Fruit fly (Drosophila melanogaster) Kc167 (cell line): ENCODE measurements around the gene Dhpr.

ENCODE experiments used
- Myc ChIP-seq: fragments of >200 bp; optimal IDR thresholded peaks from 2 replicates; lab custom pipeline; 2017; ENCODE audit warnings: missing external identifiers
- Sin3A ChIP-seq: fragments of >200 bp; optimal IDR thresholded peaks from 2 replicates; lab custom pipeline; 2018; ENCODE audit warnings: missing external identifiers
- h ChIP-seq: fragments of >200 bp; optimal IDR thresholded peaks from 3 replicates; lab custom pipeline; 2018; ENCODE audit warnings: missing external identifiers
- insv ChIP-seq: fragments of >200 bp; optimal IDR thresholded peaks from 3 replicates; lab custom pipeline; 2018; ENCODE audit warnings: missing external identifiers
- psq ChIP-seq: fragments of >200 bp; optimal IDR thresholded peaks from 2 replicates; lab custom pipeline; 2017; ENCODE audit warnings: missing external identifiers
- ttk ChIP-seq: sonication (Bioruptor generic); optimal IDR thresholded peaks from 2 replicates; lab custom pipeline; 2017; ENCODE audit warnings: missing external identifiers

Dhpr gene

DNA sequence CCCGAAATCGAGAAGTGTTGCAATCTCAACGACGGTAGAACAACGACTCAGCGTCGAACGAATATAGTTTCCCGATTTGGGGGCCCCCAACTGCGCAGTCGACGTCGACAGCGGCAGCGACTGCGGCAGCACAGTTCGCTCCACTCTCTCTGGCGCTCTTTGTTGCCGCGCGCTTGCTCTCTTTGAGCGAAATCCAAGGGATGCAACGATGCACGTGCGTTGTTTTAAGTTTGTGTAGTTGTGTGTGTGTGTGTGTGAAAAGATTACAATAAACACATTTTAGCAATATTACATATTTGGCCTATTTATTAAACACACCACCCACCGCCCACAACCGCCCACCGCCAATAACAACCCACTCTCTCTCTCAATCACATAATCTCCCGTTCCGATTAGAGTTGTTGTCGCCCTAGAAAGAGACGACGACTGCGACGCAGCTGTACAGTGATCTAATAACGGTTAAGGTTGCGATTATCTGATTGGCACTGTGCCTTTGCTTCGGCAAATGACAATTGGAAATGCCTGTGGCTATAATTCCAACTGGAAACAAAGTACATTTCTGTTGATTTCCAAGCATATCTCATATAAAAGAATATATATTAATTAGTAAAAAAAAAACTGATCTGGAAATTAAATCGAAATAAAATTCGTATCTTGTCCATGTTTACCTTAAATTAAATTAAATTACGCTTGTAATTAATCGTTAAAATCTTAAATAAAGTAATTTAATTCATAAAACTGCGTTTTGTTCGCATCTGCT lies 8.9 kb upstream of the Dhpr start:
- TF ChIP-seq psq (lab: Kevin White, UChicago) (no peak), ttk (lab: Kevin White, UChicago) (no peak), insv (lab: Kevin White, UChicago) (no peak), Myc (lab: Kevin White, UChicago) (no peak), Sin3A (no peak), h (no peak)

DNA sequence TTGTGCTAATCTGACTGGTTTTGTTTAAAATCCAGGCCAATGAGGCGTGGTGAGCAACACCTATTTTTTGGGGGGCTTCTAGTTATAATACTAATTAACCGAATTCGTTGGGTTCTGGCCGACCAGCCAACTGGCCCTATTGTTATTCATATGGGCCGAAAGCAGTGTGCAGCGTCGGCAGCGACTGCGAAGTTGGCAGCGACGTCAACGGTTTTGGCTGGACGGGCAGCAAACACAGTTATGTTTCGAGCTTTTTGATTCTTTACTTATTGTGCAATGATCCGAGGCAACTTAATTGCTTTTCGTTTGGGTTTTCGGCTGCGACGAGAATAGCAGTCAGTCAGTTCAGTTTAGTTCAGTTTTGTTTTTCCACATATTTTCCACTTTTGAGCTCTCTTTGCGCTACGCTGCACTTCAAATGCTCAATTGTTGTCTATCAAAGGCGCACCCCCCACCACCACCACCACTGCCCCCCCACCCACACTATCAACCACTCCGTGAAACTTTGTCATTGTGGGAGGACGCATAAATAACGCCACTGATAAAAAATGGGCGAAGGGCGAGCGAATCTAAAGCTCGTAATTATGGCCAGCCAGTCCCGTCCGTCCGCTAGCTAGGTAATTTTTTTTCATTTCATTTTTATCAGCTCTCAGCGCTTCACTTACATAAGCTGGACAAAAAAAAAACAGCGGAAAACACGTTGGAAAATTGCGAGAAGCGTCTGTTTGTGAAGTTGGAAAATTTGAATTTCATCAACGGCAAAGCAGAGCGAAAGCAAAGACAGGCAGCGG lies 8.1 kb upstream of the Dhpr start:
- TF ChIP-seq ttk (lab: Kevin White, UChicago) (no peak), Sin3A (no peak), Myc (lab: Kevin White, UChicago) (no peak), insv (lab: Kevin White, UChicago) (no peak), psq (lab: Kevin White, UChicago) (no peak), h (no peak)

DNA sequence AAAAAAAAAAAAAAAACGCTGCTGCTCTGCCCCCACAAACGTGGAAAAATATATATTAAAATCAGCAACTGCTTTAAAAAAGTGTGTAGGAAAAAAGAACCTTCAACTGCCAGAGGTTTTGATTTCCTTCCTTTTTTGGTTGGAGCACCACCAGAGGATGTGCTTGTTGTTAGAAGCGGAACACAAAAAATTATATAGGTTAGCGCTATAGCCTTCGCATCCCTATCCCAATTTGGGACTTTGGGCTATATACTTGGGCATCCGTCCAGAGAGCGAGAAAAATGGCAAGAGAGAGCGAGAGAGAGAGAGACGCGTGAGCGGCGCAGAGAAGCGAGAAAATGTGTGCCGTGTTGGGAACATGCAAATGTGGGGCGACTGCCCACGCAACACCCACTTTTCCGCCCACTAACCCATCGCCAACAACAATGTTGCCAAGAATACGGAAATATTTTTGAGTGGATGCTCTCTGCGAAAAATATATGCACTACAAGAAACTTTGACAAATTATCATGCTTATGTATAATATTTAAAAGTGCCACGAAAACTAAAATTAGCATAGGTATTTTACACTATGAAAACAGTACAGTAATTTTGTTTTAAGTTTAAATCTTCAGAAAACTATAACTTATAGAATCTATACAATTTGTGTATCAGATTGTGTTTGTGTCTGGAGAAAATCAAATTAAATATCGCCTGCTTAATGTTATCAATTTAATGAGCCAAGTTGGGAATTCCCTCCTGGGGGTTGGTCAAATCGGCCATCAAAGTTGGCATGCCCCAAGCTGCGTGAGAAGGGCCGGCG lies 7.3 kb upstream of the Dhpr start:
- TF ChIP-seq insv (lab: Kevin White, UChicago) (no peak), Sin3A (no peak), h (no peak), ttk (lab: Kevin White, UChicago) (no peak), psq (lab: Kevin White, UChicago) (no peak), Myc (lab: Kevin White, UChicago) (no peak)

DNA sequence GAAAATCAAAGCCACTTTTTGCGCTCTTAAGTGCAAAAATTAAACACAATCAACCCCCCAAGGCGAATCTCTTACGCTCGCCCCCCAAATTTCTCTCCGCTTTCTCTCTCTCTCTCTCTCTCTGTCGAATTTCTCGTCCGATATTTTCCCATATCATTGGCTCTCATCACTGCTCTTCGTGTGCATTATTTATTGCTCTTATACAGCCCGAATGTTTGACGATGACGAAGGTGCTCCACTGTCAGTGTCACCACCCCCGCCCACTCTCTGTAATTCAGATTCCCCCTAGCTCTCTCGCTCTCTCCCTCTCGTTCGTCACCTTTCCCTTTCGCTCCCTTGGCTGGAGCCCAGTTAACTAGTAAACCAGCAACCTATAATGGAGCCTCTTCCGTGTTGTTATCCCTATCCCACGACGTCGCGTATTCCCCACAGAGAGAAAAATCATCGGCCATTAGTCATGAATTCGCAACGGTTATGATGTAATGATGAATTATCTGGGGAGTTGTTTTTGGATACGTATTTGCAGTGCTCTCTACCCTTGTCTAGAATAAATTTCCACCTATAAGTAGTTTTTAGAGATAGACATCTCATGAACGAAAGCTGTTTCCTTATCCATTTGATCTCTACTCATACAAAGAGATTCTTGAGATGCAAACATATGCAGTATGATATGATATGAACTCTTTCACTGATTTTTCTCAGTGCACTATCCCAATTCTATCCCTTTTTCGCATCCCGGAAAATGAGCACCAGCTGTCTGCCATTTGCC lies 6.5 kb upstream of the Dhpr start:
- TF ChIP-seq Sin3A (no peak), ttk (lab: Kevin White, UChicago) (no peak), h (no peak), psq (lab: Kevin White, UChicago) (no peak), insv (lab: Kevin White, UChicago) (no peak), Myc (lab: Kevin White, UChicago) (no peak)

DNA sequence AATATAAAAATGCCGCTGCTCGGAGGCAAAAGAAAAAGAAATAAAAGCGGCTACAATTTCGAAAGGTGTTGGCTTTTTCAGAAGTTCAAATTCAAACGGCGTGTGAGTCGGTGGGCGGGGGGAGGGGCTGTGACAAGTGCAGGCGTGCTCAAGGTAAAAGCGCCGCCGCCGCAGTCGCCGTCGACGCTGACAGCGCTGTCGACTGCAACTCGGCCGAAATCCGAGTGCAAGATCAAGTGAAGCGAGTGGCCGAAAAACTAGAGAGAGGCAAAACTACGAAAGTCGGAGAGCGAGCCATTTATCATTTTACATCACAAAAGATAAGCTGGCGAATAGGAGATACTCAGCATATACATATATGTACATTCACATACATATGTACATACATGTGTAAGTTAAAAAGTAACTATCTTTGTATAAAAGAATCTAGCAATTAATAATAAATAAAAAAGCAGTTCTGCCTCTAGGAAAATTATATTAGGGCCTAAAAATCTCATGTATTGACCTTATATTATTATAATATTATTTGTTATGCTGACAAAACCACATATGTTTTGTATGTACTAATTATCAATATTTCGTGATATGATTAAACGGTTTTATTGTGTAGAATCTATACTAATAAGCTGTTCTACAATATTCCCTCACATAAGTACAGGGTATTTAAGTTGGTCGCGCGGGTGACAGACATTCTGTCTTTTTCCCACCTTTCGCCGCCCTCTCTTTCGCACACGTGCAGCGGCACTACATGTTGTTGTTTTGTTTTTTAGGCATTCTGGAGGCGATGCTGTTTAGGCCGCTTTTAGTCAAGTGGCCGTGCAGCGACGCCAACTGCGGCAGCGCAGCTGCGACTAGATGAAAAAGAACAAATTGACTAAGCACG lies 5.4 kb upstream of the Dhpr start:
- no peak for TF ChIP-seq psq (lab: Kevin White, UChicago)
- TF ChIP-seq h = no peak
- TF ChIP-seq insv (lab: Kevin White, UChicago) = no peak
- TF ChIP-seq ttk (lab: Kevin White, UChicago) = no peak
- no peak for TF ChIP-seq Sin3A
- no peak for TF ChIP-seq Myc (lab: Kevin White, UChicago)

DNA sequence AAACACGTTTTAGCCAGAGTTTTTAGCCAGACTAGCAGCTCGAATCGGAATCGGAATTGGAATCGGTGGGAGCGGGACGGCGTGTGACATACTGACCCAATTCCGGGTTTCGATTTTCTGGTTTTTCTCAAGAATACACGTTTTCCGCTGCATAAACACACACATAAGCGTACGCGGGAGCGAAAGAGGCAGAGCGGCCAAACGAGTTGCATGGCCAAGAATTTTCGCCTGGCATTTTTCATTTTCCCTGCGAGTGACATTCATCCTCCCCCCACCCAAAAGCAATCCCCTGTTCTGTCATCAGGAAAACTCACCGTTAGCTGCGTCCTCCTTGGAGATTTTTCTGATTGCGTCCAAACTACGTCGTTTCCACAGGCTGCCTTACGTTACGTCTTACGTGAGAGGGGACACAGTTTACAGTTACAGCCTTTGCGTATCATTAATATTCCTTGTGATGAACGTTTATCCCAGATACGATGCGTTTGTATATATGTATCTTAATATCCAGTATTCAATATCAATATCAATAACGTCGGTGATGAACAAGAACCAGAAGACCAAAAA lies 4.7 kb upstream of the Dhpr start:
- no peak for TF ChIP-seq psq (lab: Kevin White, UChicago)
- TF ChIP-seq Myc (lab: Kevin White, UChicago) = no peak
- no peak for TF ChIP-seq ttk (lab: Kevin White, UChicago)
- TF ChIP-seq insv (lab: Kevin White, UChicago) = no peak
- TF ChIP-seq h = no peak
- no peak for TF ChIP-seq Sin3A

DNA sequence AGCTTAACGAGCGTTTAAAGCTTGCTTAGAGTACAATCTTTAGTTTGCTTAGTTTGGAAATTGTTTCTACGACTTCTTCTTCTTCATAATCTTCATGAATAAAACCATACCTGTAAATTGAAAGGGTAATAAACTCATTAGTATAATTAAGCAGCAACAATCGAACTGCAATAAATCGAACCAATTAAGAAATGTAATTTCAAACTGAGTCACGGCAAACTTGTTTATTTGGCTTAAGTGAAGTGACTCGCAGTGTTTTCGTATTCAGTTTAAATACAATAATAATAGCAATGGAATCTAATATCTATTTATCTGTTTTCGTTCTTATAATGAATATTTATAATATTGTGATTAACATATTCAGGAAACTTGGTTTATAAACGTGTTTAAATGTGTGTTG lies 1.4 kb downstream of the Dhpr start:
- TF ChIP-seq h = no peak
- no peak for TF ChIP-seq psq (lab: Kevin White, UChicago)
- no peak for TF ChIP-seq Sin3A
- TF ChIP-seq insv (lab: Kevin White, UChicago) = no peak
- no peak for TF ChIP-seq ttk (lab: Kevin White, UChicago)
- TF ChIP-seq Myc (lab: Kevin White, UChicago) = no peak

DNA sequence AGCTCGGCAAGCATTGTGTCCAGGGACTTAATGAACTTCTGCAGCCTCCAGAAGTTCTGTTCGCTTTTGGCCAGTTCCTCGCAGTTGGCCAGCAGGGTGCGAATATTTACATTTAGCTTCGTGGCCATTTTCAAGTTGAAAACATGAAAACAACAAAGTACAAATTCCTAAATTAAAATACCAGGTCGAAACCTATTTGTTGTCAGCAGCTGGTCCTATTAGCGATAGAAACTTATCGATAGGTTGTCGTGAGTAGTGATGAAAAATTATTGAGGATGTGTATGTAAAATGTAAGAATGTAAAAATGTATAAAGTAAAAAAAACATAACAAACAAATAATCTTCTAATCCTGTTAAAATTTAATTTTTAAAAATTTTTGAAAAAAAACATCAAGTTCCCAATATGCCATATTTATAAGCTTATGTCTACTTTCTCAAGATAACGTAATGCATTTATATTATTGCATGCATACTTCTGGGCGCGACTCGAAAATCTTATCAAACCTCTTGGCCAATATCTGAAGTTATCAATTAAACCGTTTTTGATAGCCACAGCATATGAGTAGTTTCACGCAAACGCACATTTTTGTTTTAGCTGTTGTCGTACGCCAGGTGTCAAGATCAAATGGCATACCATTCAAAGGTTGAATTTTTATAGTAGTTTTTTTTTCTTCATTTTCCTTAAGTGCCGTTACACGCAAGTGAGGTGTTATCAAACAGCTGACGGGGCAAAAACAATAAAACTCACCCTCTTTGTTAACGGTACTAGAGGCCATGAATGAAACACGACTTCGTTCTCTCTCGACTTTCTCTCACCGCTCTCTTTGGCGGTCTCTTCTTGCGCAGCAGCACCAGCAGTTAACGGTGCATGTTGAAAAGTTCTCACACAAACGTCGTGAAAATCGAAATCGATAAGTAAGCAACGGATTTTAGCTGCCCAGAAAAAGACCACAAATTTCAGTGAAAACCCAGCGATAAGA lies 2.9 kb downstream of the Dhpr start, which contains the start of the genes Use1 and nwk:
Use1 (minus strand) TSS at position 206 of the 979 bp plus-strand sequence.
nwk (plus strand) TSS at position 885 of the 979 bp plus-strand sequence.
- no peak for TF ChIP-seq ttk (lab: Kevin White, UChicago)
- TF ChIP-seq Sin3A = no peak
- no peak for TF ChIP-seq psq (lab: Kevin White, UChicago)
- no peak for TF ChIP-seq h
- no peak for TF ChIP-seq insv (lab: Kevin White, UChicago)

DNA sequence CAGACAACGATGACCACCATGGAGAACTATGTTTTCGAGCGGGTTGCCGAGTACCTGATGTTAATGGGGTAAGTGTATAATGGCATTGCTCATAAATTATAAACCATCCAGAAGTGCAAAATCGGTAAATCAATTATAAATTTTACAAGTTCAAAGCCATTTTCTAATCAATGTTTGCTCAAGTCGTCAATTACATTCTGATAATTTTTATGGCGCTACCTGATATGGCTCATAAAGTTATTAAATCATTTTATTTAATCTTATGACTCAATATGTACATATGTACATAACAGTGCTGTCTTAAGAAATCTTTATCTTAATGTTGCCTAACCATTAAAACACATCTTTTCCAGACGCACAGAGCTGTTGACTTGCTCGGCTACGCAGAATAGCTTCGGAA lies 5.2 kb downstream of the Dhpr start:
- no peak for TF ChIP-seq Myc (lab: Kevin White, UChicago)
